Fruit fly (Drosophila melanogaster): ENCODE results near the gene Arts.

Arts gene

dm6 chr3L:16615132-16615709 lies 12.6 kb downstream of the Arts start, which contains the start of gene Mo25 (continued):
- no peak for TF ChIP-seq CG11085 (GFP tag; IDR thresholded peaks at IDR 0.05)
- no peak for TF ChIP-seq Lhr (GFP tag; optimal IDR thresholded peaks at IDR 0.05)
- peak; percentile 32 for TF ChIP-seq vfl (GFP tag; optimal IDR thresholded peaks at IDR 0.05)
- TF ChIP-seq Max (GFP tag; optimal IDR thresholded peaks at IDR 0.05) = peak; percentile 38
- no peak for TF ChIP-seq Ada2b (GFP tag; IDR thresholded peaks at IDR 0.05)
- TF ChIP-seq tx (GFP tag; optimal IDR thresholded peaks at IDR 0.05) = no peak
- peak; percentile 2 for TF ChIP-seq sens (GFP tag)
- TF ChIP-seq so (GFP tag; IDR thresholded peaks at IDR 0.05) = no peak
- TF ChIP-seq fd96Cb (tag; optimal IDR thresholded peaks at IDR 0.05) = no peak
- 0 out of 3 replicates have a peak, but pooled peaks have one; percentile 36 for TF ChIP-seq dysf (GFP tag; IDR thresholded peaks at IDR 0.05)
- TF ChIP-seq CG31224 (GFP tag; IDR thresholded peaks at IDR 0.05) = 0 out of 2 replicates have a peak, but pooled peaks have one; percentile 17
- TF ChIP-seq CG4854 (GFP tag; optimal IDR thresholded peaks at IDR 0.05) = no peak
- TF ChIP-seq slp2 (GFP tag; optimal IDR thresholded peaks at IDR 0.05) = no peak
- TF ChIP-seq CG7786 (GFP tag; optimal IDR thresholded peaks at IDR 0.05) = no peak
- TF ChIP-seq lola (GFP tag; optimal IDR thresholded peaks at IDR 0.05) = no peak
- peak; percentile 29 for TF ChIP-seq CG13424 (tag; optimal IDR thresholded peaks at IDR 0.05)
- TF ChIP-seq h (optimal IDR thresholded peaks at IDR 0.05) = no peak
- peak; percentile 80 for TF ChIP-seq pzg (GFP tag; optimal IDR thresholded peaks at IDR 0.05)
- TF ChIP-seq Meics (GFP tag; optimal IDR thresholded peaks at IDR 0.05) = peak; percentile 34
- no peak for TF ChIP-seq pita (GFP tag; optimal IDR thresholded peaks at IDR 0.05)
- peak; percentile 69 for TF ChIP-seq CG12391 (tag; optimal IDR thresholded peaks at IDR 0.05)
- TF ChIP-seq CG9609 (GFP tag; optimal IDR thresholded peaks at IDR 0.05) = no peak
- no peak for TF ChIP-seq Taf1 (GFP tag; IDR thresholded peaks at IDR 0.05)
- no peak for TF ChIP-seq Elba2 (GFP tag; optimal IDR thresholded peaks at IDR 0.05)
- no peak for TF ChIP-seq CG3726 (GFP tag; IDR thresholded peaks at IDR 0.05)
- peak; percentile 75 for TF ChIP-seq CG4617 (GFP tag; optimal IDR thresholded peaks at IDR 0.05; ENCODE audit: borderline replicate concordance)
- TF ChIP-seq CG13624 (GFP tag; optimal IDR thresholded peaks at IDR 0.05) = no peak
- no peak; the same call in 3 of the 4 replicates for TF ChIP-seq Gug (GFP tag; IDR thresholded peaks at IDR 0.05)
- TF ChIP-seq CG10267 (tag; optimal IDR thresholded peaks at IDR 0.05) = peak; percentile 98
- peak; percentile 55 for TF ChIP-seq tna (GFP tag; IDR thresholded peaks at IDR 0.05; ENCODE audit: partially characterized antibody)
- TF ChIP-seq Bgb (GFP tag; IDR thresholded peaks at IDR 0.05; ENCODE audit: partially characterized antibody) = peak; percentile 83
- no peak for TF ChIP-seq gsb (GFP tag; IDR thresholded peaks at IDR 0.05)
- TF ChIP-seq CG11723 (GFP tag; optimal IDR thresholded peaks at IDR 0.05) = no peak
- no peak for TF ChIP-seq tio (GFP tag; optimal IDR thresholded peaks at IDR 0.05)
- TF ChIP-seq lmd (GFP tag; IDR thresholded peaks at IDR 0.05) = no peak; the same call in 1 of the 2 replicates
- no peak for TF ChIP-seq CG11456 (GFP tag; IDR thresholded peaks at IDR 0.05)
- TF ChIP-seq nerfin-1 (tag; optimal IDR thresholded peaks at IDR 0.05) = no peak
- TF ChIP-seq Hmx (GFP tag; optimal IDR thresholded peaks at IDR 0.05) = no peak
- no peak for TF ChIP-seq CG14441 (GFP tag; IDR thresholded peaks at IDR 0.05)
- peak; percentile 70 for TF ChIP-seq Doc3 (GFP tag; IDR thresholded peaks at IDR 0.05; ENCODE audit: partially characterized antibody)
- TF ChIP-seq ab (GFP tag; optimal IDR thresholded peaks at IDR 0.05) = no peak
- no peak for TF ChIP-seq CG2199 (GFP tag; IDR thresholded peaks at IDR 0.05)
- TF ChIP-seq CG2116 (GFP tag; optimal IDR thresholded peaks at IDR 0.05) = peak; percentile 84
- TF ChIP-seq vvl (GFP tag; IDR thresholded peaks at IDR 0.05) = peak; percentile 77
- TF ChIP-seq Hr3 (GFP tag; optimal IDR thresholded peaks at IDR 0.05) = peak; percentile 42
- peak; percentile 28 for TF ChIP-seq fd3F (GFP tag; optimal IDR thresholded peaks at IDR 0.05)
- no peak for TF ChIP-seq Spps (tag; optimal IDR thresholded peaks at IDR 0.05)
- no peak for TF ChIP-seq CG3407 (GFP tag; optimal IDR thresholded peaks at IDR 0.05)
- peak; percentile 40 for TF ChIP-seq CG13894 (tag; optimal IDR thresholded peaks at IDR 0.05)
- TF ChIP-seq Sry-δ (GFP tag; optimal IDR thresholded peaks at IDR 0.05) = peak; percentile 59
- TF ChIP-seq CG4707 (GFP tag; optimal IDR thresholded peaks at IDR 0.05) = no peak

All from whole organism, embryonic.